Fruit fly (Drosophila melanogaster) whole organism, embryonic: ENCODE measurements around the gene fbl.
A peak's percentile ranks its signal among the peaks of the same experiment; 100 is the strongest.

Source experiments
- Abd-B ChIP-seq: fragments of 200-800 bp; sonication (Bioruptor generic); optimal IDR thresholded peaks from 2 replicates; lab custom pipeline; 2018; ENCODE audit warnings: missing biosample characterization, mild to moderate bottlenecking, missing genetic modification characterization, moderate library complexity
- Asciz ChIP-seq: fragments of 200-800 bp; sonication (Bioruptor generic); optimal IDR thresholded peaks from 2 replicates; lab custom pipeline; 2017; ENCODE audit warnings: missing biosample characterization, mild to moderate bottlenecking, missing genetic modification characterization, missing genetic modification reagents
- Atf-2 ChIP-seq: fragments of 200-800 bp; sonication (Bioruptor generic); optimal IDR thresholded peaks from 2 replicates; lab custom pipeline; 2016; ENCODE audit warnings: missing biosample characterization, missing genetic modification characterization
- BEAF-32 ChIP-seq: fragments of 200-800 bp; sonication (Bioruptor generic); optimal IDR thresholded peaks from 3 replicates; lab custom pipeline; 2017; ENCODE audit warnings: missing biosample characterization, missing genetic modification characterization, mild to moderate bottlenecking, moderate library complexity, missing genetic modification reagents
- CG10267 ChIP-seq: fragments of 200-800 bp; sonication (Bioruptor generic); optimal IDR thresholded peaks from 2 replicates; lab custom pipeline; 2018; ENCODE audit warnings: missing biosample characterization, mild to moderate bottlenecking, missing genetic modification characterization, moderate library complexity
- CG10274 ChIP-seq: fragments of 200-800 bp; sonication (Bioruptor generic); optimal IDR thresholded peaks from 3 replicates; lab custom pipeline; 2017; ENCODE audit warnings: missing biosample characterization, mild to moderate bottlenecking, missing genetic modification characterization
- CG10654 ChIP-seq: fragments of 200-800 bp; sonication (Bioruptor generic); optimal IDR thresholded peaks from 2 replicates; lab custom pipeline; 2016; ENCODE audit warnings: missing biosample characterization, missing genetic modification characterization
- CG11398 ChIP-seq: fragments of 200-800 bp; sonication (Bioruptor generic); optimal IDR thresholded peaks from 2 replicates; lab custom pipeline; 2016; ENCODE audit warnings: missing biosample characterization, missing genetic modification characterization
- CG11696 ChIP-seq: fragments of 200-800 bp; sonication (Bioruptor generic); IDR thresholded peaks from 2 replicates; pipeline ENCODE4 v1.3.6; 2022; ENCODE audit warnings: missing biosample characterization, missing genetic modification characterization
- CG12155 ChIP-seq: fragments of 200-800 bp; sonication (Bioruptor generic); optimal IDR thresholded peaks from 3 replicates; lab custom pipeline; 2016; ENCODE audit warnings: missing biosample characterization, missing genetic modification characterization
- CG12391 ChIP-seq: fragments of 200-800 bp; sonication (Bioruptor generic); optimal IDR thresholded peaks from 3 replicates; lab custom pipeline; 2018; ENCODE audit warnings: missing biosample characterization, mild to moderate bottlenecking, missing genetic modification characterization, moderate library complexity
- CG17359 ChIP-seq: fragments of 200-800 bp; sonication (Bioruptor generic); optimal IDR thresholded peaks from 3 replicates; lab custom pipeline; 2018; ENCODE audit warnings: missing biosample characterization, mild to moderate bottlenecking, missing genetic modification characterization, moderate library complexity
- CG2889 ChIP-seq: fragments of 200-800 bp; sonication (Bioruptor generic); IDR thresholded peaks from 3 replicates; pipeline ENCODE4 v1.3.6; 2022; ENCODE audit warnings: missing biosample characterization, missing genetic modification characterization
- CG33213 ChIP-seq: fragments of 200-800 bp; sonication (Bioruptor generic); optimal IDR thresholded peaks from 3 replicates; lab custom pipeline; 2016; ENCODE audit warnings: missing biosample characterization, missing genetic modification characterization
- CG3726 ChIP-seq: fragments of 200-800 bp; sonication (Bioruptor generic); IDR thresholded peaks from 3 replicates; pipeline ENCODE4, ENCODE4 v1.3.6; 2022; ENCODE audit warnings: missing biosample characterization, missing genetic modification characterization
- CG4282 ChIP-seq: fragments of 200-800 bp; sonication (Bioruptor generic); optimal IDR thresholded peaks from 2 replicates; lab custom pipeline; 2016; ENCODE audit warnings: missing biosample characterization, missing genetic modification characterization
- CG43689 ChIP-seq: fragments of 200-800 bp; sonication (Bioruptor generic); IDR thresholded peaks from 2 replicates; pipeline ENCODE4 v1.3.6; 2022; ENCODE audit warnings: missing biosample characterization, missing genetic modification characterization
- CG5180 ChIP-seq: fragments of 200-800 bp; sonication (Bioruptor generic); optimal IDR thresholded peaks from 3 replicates; lab custom pipeline; 2017; ENCODE audit warnings: missing biosample characterization, missing genetic modification characterization, mild to moderate bottlenecking, moderate library complexity, missing genetic modification reagents
- CG6683 ChIP-seq: fragments of 200-800 bp; sonication (Bioruptor generic); optimal IDR thresholded peaks from 2 replicates; lab custom pipeline; 2017; ENCODE audit warnings: missing biosample characterization, mild to moderate bottlenecking, missing genetic modification characterization, missing genetic modification reagents
- CG7372 ChIP-seq: fragments of 200-800 bp; sonication (Bioruptor generic); IDR thresholded peaks from 2 replicates; pipeline ENCODE4 v1.3.6; 2022; ENCODE audit warnings: missing biosample characterization, missing genetic modification characterization
- CG7556 ChIP-seq: fragments of 200-800 bp; sonication (Bioruptor generic); optimal IDR thresholded peaks from 2 replicates; lab custom pipeline; 2017; ENCODE audit warnings: missing biosample characterization, mild to moderate bottlenecking, missing genetic modification characterization
- CG8281 ChIP-seq: fragments of 200-800 bp; sonication (Bioruptor generic); optimal IDR thresholded peaks from 2 replicates; lab custom pipeline; 2018; ENCODE audit warnings: missing biosample characterization, mild to moderate bottlenecking, missing genetic modification characterization, moderate library complexity
- CG8478 ChIP-seq: fragments of >200 bp; optimal IDR thresholded peaks from 2 replicates; lab custom pipeline; 2018
- CG9932 ChIP-seq: fragments of 200-800 bp; sonication (Bioruptor generic); IDR thresholded peaks from 2 replicates; pipeline ENCODE4 v1.3.6; 2022; ENCODE audit warnings: missing biosample characterization, missing genetic modification characterization
- Dad ChIP-seq: fragments of 200-800 bp; sonication (Bioruptor generic); optimal IDR thresholded peaks from 3 replicates; lab custom pipeline; 2016; ENCODE audit warnings: missing biosample characterization, missing genetic modification characterization
- Deaf1 ChIP-seq: fragments of 200-800 bp; optimal IDR thresholded peaks from 3 replicates; lab custom pipeline; 2019; ENCODE audit warnings: missing biosample characterization, mild to moderate bottlenecking, missing genetic modification characterization, moderate library complexity
- Dek ChIP-seq: fragments of 200-800 bp; sonication (Bioruptor generic); optimal IDR thresholded peaks from 3 replicates; lab custom pipeline; 2019; ENCODE audit warnings: missing biosample characterization, mild to moderate bottlenecking, missing genetic modification characterization, moderate library complexity
- Dfd ChIP-seq, 2 experiments: fragments of >200 bp; optimal IDR thresholded peaks; 2 replicates each; lab custom pipeline; 2017; ENCODE audit warnings: missing biosample characterization in 2 of 2, missing genetic modification characterization in 2 of 2
- Eip74EF ChIP-seq, 2 experiments: fragments of 200-800 bp in 1 of 2; fragments of >200 bp in 1 of 2; sonication (Bioruptor generic) in 1 of 2; optimal IDR thresholded peaks; 2 replicates each; lab custom pipeline; 2017 to 2019; ENCODE audit warnings: missing biosample characterization in 2 of 2, missing genetic modification characterization in 2 of 2, mild to moderate bottlenecking in 1 of 2, moderate library complexity in 1 of 2
- Ets65A ChIP-seq: fragments of 200-800 bp; sonication (Bioruptor generic); peaks from one replicate; lab custom pipeline; 2016; ENCODE audit warnings: missing biosample characterization, missing genetic modification characterization
- HLH3B ChIP-seq: fragments of 200-800 bp; sonication (Bioruptor generic); IDR thresholded peaks from 2 replicates; pipeline ENCODE4 v1.3.6; 2022; ENCODE audit warnings: missing biosample characterization, missing genetic modification characterization
- HLH4C ChIP-seq: fragments of 200-800 bp; sonication (Bioruptor generic); IDR thresholded peaks from 3 replicates; pipeline ENCODE4 v1.3.6; 2022; ENCODE audit warnings: missing biosample characterization, missing genetic modification characterization; ENCODE audit not compliant: partially characterized antibody
- Kr ChIP-seq: fragments of 200-800 bp; sonication (Bioruptor generic); optimal IDR thresholded peaks from 2 replicates; lab custom pipeline; 2017; ENCODE audit warnings: missing biosample characterization, mild to moderate bottlenecking, missing genetic modification characterization
- Myb ChIP-seq: fragments of 200-800 bp; sonication (Bioruptor generic); optimal IDR thresholded peaks from 2 replicates; lab custom pipeline; 2016; ENCODE audit warnings: missing biosample characterization, missing genetic modification characterization
- Sry-δ ChIP-seq: fragments of 200-800 bp; sonication (Bioruptor generic); optimal IDR thresholded peaks from 2 replicates; lab custom pipeline; 2016; ENCODE audit warnings: missing biosample characterization, missing genetic modification characterization
- YL-1 ChIP-seq: fragments of 200-800 bp; sonication (Bioruptor generic); optimal IDR thresholded peaks from 3 replicates; lab custom pipeline; 2017; ENCODE audit warnings: missing biosample characterization, mild to moderate bottlenecking, missing genetic modification characterization
- chm ChIP-seq: fragments of 200-800 bp; sonication (Bioruptor generic); IDR thresholded peaks from 2 replicates; pipeline ENCODE4 v1.3.6; 2022; ENCODE audit warnings: missing biosample characterization, missing genetic modification characterization
- ftz-f1 ChIP-seq: fragments of 200-800 bp; sonication (Bioruptor generic); optimal IDR thresholded peaks from 2 replicates; lab custom pipeline; 2016; ENCODE audit warnings: missing biosample characterization, missing genetic modification characterization
- gce ChIP-seq: fragments of 200-800 bp; sonication (Bioruptor generic); IDR thresholded peaks from 3 replicates; pipeline ENCODE4 v1.3.6; 2022; ENCODE audit warnings: missing biosample characterization, missing genetic modification characterization
- jing ChIP-seq: fragments of 200-800 bp; sonication (Bioruptor generic); optimal IDR thresholded peaks from 2 replicates; lab custom pipeline; 2018; ENCODE audit warnings: missing biosample characterization, mild to moderate bottlenecking, missing genetic modification characterization
- oc ChIP-seq: fragments of 200-800 bp; sonication (Bioruptor generic); optimal IDR thresholded peaks from 2 replicates; lab custom pipeline; 2018; ENCODE audit warnings: missing biosample characterization, mild to moderate bottlenecking, missing genetic modification characterization, moderate library complexity
- onecut ChIP-seq: fragments of 200-800 bp; sonication (Bioruptor generic); IDR thresholded peaks from 2 replicates; pipeline ENCODE4 v1.3.6; 2022; ENCODE audit warnings: missing biosample characterization, missing genetic modification characterization
- org-1 ChIP-seq: fragments of 200-800 bp; sonication (Bioruptor generic); optimal IDR thresholded peaks from 2 replicates; lab custom pipeline; 2017; ENCODE audit warnings: missing biosample characterization, missing genetic modification characterization
- otp ChIP-seq: fragments of 200-800 bp; sonication (Bioruptor generic); IDR thresholded peaks from 3 replicates; pipeline ENCODE4, ENCODE4 v1.3.6; 2022; ENCODE audit warnings: missing biosample characterization, missing genetic modification characterization
- phol ChIP-seq: fragments of 200-800 bp; sonication (Bioruptor generic); optimal IDR thresholded peaks from 3 replicates; lab custom pipeline; 2018; ENCODE audit warnings: missing biosample characterization, mild to moderate bottlenecking, missing genetic modification characterization, moderate library complexity
- sim ChIP-seq: fragments of 200-800 bp; sonication (Bioruptor generic); IDR thresholded peaks from 2 replicates; pipeline ENCODE4 v1.3.6; 2022; ENCODE audit warnings: missing biosample characterization, missing genetic modification characterization
- slbo ChIP-seq: fragments of 200-800 bp; sonication (Bioruptor generic); IDR thresholded peaks from 2 replicates; pipeline ENCODE4 v1.3.6; 2022; ENCODE audit warnings: missing biosample characterization, missing genetic modification characterization
- sob ChIP-seq: fragments of 200-800 bp; sonication (Bioruptor generic); IDR thresholded peaks from 2 replicates; pipeline ENCODE4 v1.3.6; 2022; ENCODE audit warnings: missing biosample characterization, missing genetic modification characterization
- ssp ChIP-seq: fragments of 200-800 bp; sonication (Bioruptor generic); IDR thresholded peaks from 2 replicates; pipeline ENCODE4 v1.3.6; 2022; ENCODE audit warnings: missing biosample characterization, missing genetic modification characterization
- stwl ChIP-seq: fragments of 200-800 bp; sonication (Bioruptor generic); optimal IDR thresholded peaks from 3 replicates; lab custom pipeline; 2018; ENCODE audit warnings: missing biosample characterization, mild to moderate bottlenecking, missing genetic modification characterization, moderate library complexity
- unc-4 ChIP-seq: fragments of 200-800 bp; sonication (Bioruptor generic); IDR thresholded peaks from 2 replicates; pipeline ENCODE4 v1.3.6; 2022; ENCODE audit warnings: missing biosample characterization, missing genetic modification characterization; ENCODE audit not compliant: partially characterized antibody
- vnd ChIP-seq: fragments of 200-800 bp; sonication (Bioruptor generic); IDR thresholded peaks from 3 replicates; pipeline ENCODE4 v1.3.6; 2022; ENCODE audit warnings: missing biosample characterization, missing genetic modification characterization; ENCODE audit not compliant: partially characterized antibody

fbl gene

DNA sequence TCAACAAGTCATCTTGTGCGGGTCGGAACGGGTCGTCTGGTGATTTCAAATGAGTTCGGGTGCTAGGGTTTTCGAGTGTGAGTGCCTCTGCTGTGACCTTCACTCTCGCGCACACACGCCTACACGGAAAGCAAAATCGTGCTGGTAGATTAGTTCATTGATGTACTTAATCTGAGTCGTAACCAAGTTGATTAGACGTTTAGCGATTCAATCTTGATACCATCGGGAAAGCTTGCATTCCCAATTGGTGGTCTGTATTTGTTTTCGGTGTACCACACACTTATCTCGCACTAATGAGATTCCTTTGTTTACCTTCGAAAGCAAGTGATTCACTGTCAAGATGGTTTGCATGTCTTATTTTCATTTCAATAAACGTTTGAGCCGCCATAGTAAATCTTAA is 4.8 kb downstream of the fbl start (continued):
- peak; percentile 79 for TF ChIP-seq ftz-f1 (GFP tag; lab: Kevin White, UChicago)
- peak; percentile 57 for TF ChIP-seq slbo (GFP tag; lab: Robert Waterston, UW)
- peak; percentile 13 for TF ChIP-seq Myb (GFP tag; lab: Kevin White, UChicago)
- TF ChIP-seq gce (GFP tag; lab: Robert Waterston, UW) = no peak
- TF ChIP-seq unc-4 (GFP tag; lab: Robert Waterston, UW) = no peak
- no peak for TF ChIP-seq Abd-B
- peak; percentile 24; the same call in 1 of the 2 replicates for TF ChIP-seq CG43689 (GFP tag; lab: Robert Waterston, UW)
- no peak for TF ChIP-seq CG8478 (lab: Kevin White, UChicago)
- TF ChIP-seq CG12155 (GFP tag; lab: Kevin White, UChicago) = peak; percentile 1
- no peak for TF ChIP-seq CG4282 (GFP tag; lab: Kevin White, UChicago)
- TF ChIP-seq phol (tag; lab: Kevin White, UChicago) = no peak
- TF ChIP-seq CG7372 (GFP tag; lab: Robert Waterston, UW) = no peak
- no peak for TF ChIP-seq Kr
- TF ChIP-seq Dek (tag; lab: Kevin White, UChicago) = peak; percentile 45
- TF ChIP-seq CG2889 (GFP tag; lab: Robert Waterston, UW) = 0 out of 3 replicates have a peak, but pooled peaks have one; percentile 38
- TF ChIP-seq vnd (GFP tag; lab: Robert Waterston, UW) = no peak
- TF ChIP-seq onecut (GFP tag; lab: Robert Waterston, UW) = no peak
- TF ChIP-seq chm (GFP tag; lab: Robert Waterston, UW) = no peak; the same call in 1 of the 2 replicates
- TF ChIP-seq CG12391 (tag; lab: Kevin White, UChicago) = peak; percentile 20
- peak; percentile 31; the same call in 1 of the 2 replicates for TF ChIP-seq HLH3B (GFP tag; lab: Robert Waterston, UW)
- no peak for TF ChIP-seq Atf-2 (GFP tag; lab: Kevin White, UChicago)
- peak; percentile 4 for TF ChIP-seq CG7556 (GFP tag; lab: Kevin White, UChicago)
- no peak for TF ChIP-seq CG3726 (GFP tag; lab: Robert Waterston, UW)
- peak; percentile 24 for TF ChIP-seq CG10654 (GFP tag; lab: Kevin White, UChicago)
- no peak for TF ChIP-seq HLH4C (GFP tag; lab: Robert Waterston, UW)
- no peak for TF ChIP-seq CG10274 (GFP tag; lab: Kevin White, UChicago)
- no peak for TF ChIP-seq oc (tag; lab: Kevin White, UChicago)
- no peak for TF ChIP-seq Dad (GFP tag; lab: Kevin White, UChicago)
- TF ChIP-seq ssp = no peak
- TF ChIP-seq Dfd (GFP tag; optimal IDR thresholded peaks at IDR 0.05; lab: Kevin White, UChicago) = no peak
- TF ChIP-seq otp (GFP tag; lab: Robert Waterston, UW) = no peak
- no peak for TF ChIP-seq CG6683
- no peak for TF ChIP-seq jing (GFP tag; lab: Kevin White, UChicago)
- TF ChIP-seq CG11696 (GFP tag; lab: Robert Waterston, UW) = no peak
- TF ChIP-seq CG33213 = no peak
- no peak for TF ChIP-seq CG8281 (tag; lab: Kevin White, UChicago)
- TF ChIP-seq Deaf1 (tag; lab: Kevin White, UChicago) = peak; percentile 17
- TF ChIP-seq CG11398 = no peak
- peak in 1 of 2 experiments; percentile 68 for TF ChIP-seq Eip74EF (GFP tag; optimal IDR thresholded peaks at IDR 0.05; lab: Kevin White, UChicago)
- no peak for TF ChIP-seq stwl (tag; lab: Kevin White, UChicago)
- TF ChIP-seq YL-1 (GFP tag; lab: Kevin White, UChicago) = no peak
- TF ChIP-seq BEAF-32 (GFP tag; lab: Kevin White, UChicago) = no peak
- no peak for TF ChIP-seq CG10267 (tag; lab: Kevin White, UChicago)
- TF ChIP-seq sim (GFP tag; lab: Robert Waterston, UW) = no peak
- TF ChIP-seq Ets65A (GFP tag; lab: Kevin White, UChicago) = peak; percentile 85
- peak; percentile 35; the same call in 1 of the 2 replicates for TF ChIP-seq sob (GFP tag; lab: Robert Waterston, UW)
- no peak for TF ChIP-seq CG5180 (GFP tag; lab: Kevin White, UChicago)
- TF ChIP-seq Asciz (GFP tag; lab: Kevin White, UChicago) = no peak
- TF ChIP-seq org-1 (GFP tag; lab: Kevin White, UChicago) = peak; percentile 36
- TF ChIP-seq CG17359 = peak; percentile 43
- TF ChIP-seq Sry-δ (GFP tag; lab: Kevin White, UChicago) = no peak
- TF ChIP-seq CG9932 (GFP tag; lab: Robert Waterston, UW) = peak; percentile 58
